Worm (Caenorhabditis elegans): ENCODE results near the gene oef-1.
A peak's percentile ranks its signal among the peaks of the same experiment; 100 is the strongest.

The oef-1 gene

ce11 chrIV:7573944-7574343, 25.7 kb downstream of the oef-1 start (continued):
- TF ChIP-seq ceh-90 (tag; optimal IDR thresholded peaks at IDR 0.05): peak; percentile 30
- TF ChIP-seq dpl-1 (GFP tag; optimal IDR thresholded peaks at IDR 0.05): peak in 2 of 3 experiments; percentile 48 to 53
- TF ChIP-seq snu-23 (GFP tag; optimal IDR thresholded peaks at IDR 0.05): peak; percentile 83
- no peak for TF ChIP-seq ceh-63 (GFP tag; optimal IDR thresholded peaks at IDR 0.05)
- TF ChIP-seq nhr-84 (tag; optimal IDR thresholded peaks at IDR 0.05): no peak
- no peak for TF ChIP-seq Y116A8C.19 (tag; optimal IDR thresholded peaks at IDR 0.05; ENCODE audit: borderline replicate concordance)
- peak; percentile 35 for TF ChIP-seq elt-2 (tag; optimal IDR thresholded peaks at IDR 0.05)
- TF ChIP-seq unc-130 (tag; optimal IDR thresholded peaks at IDR 0.05): peak; percentile 70
- TF ChIP-seq F16B12.6 (tag; optimal IDR thresholded peaks at IDR 0.05): peak; percentile 45
- TF ChIP-seq irx-1 (tag; optimal IDR thresholded peaks at IDR 0.05): peak; percentile 71
- peak; percentile 53 for TF ChIP-seq vab-15 (tag; optimal IDR thresholded peaks at IDR 0.05)
- peak; percentile 79 for TF ChIP-seq C16A3.4 (tag; optimal IDR thresholded peaks at IDR 0.05)
- no peak for TF ChIP-seq ama-1 (optimal IDR thresholded peaks at IDR 0.05)
- peak; percentile 1 for TF ChIP-seq lin-39 (tag; optimal IDR thresholded peaks at IDR 0.05)
- TF ChIP-seq tbx-2 (tag; optimal IDR thresholded peaks at IDR 0.05): peak; percentile 33
- TF ChIP-seq rnt-1 (tag; optimal IDR thresholded peaks at IDR 0.05): peak; percentile 65
- TF ChIP-seq pqm-1 (tag; optimal IDR thresholded peaks at IDR 0.05): no peak
- no peak for TF ChIP-seq ceh-88 (GFP tag; IDR thresholded peaks at IDR 0.05)
- TF ChIP-seq mdl-1 (tag; optimal IDR thresholded peaks at IDR 0.05): peak in 1 of 2 experiments; percentile 56
- TF ChIP-seq blmp-1 (tag; optimal IDR thresholded peaks at IDR 0.05): peak; percentile 55
- peak; percentile 23 for TF ChIP-seq sup-37 (GFP tag; optimal IDR thresholded peaks at IDR 0.05)
- no peak for TF ChIP-seq aha-1 (tag; optimal IDR thresholded peaks at IDR 0.05)
- no peak for TF ChIP-seq nhr-11 (tag; optimal IDR thresholded peaks at IDR 0.05)

ce11 chrIV:7575147-7575768, 27.0 kb downstream of the oef-1 start, which contains the start of gene cec-4:
Gene cec-4, plus strand, starts transcription at chrIV:7575718.
- TF ChIP-seq ceh-63 (GFP tag; optimal IDR thresholded peaks at IDR 0.05): peak; percentile 8
- TF ChIP-seq efl-1 (optimal IDR thresholded peaks at IDR 0.05): peak in 1 of 2 experiments; percentile 15
- no peak for TF ChIP-seq efl-1 (GFP tag; optimal IDR thresholded peaks at IDR 0.05 in 1 of 2)
- no peak for TF ChIP-seq ceh-90 (tag; optimal IDR thresholded peaks at IDR 0.05)

- TF ChIP-seq C16A3.4 (tag; optimal IDR thresholded peaks at IDR 0.05) (no peak), fkh-4 (tag; optimal IDR thresholded peaks at IDR 0.05; ENCODE audit: borderline replicate concordance) (no peak), grh-1 (GFP tag; IDR thresholded peaks at IDR 0.05) (no peak), lin-35 (GFP tag; optimal IDR thresholded peaks at IDR 0.05) (no peak), zag-1 (tag; optimal IDR thresholded peaks at IDR 0.05) (no peak), C34B4.2 (tag; optimal IDR thresholded peaks at IDR 0.05) (no peak), mep-1 (tag; optimal IDR thresholded peaks at IDR 0.05) (no peak)
Observed at ce11 chrIV:7578281-7578680, 30.1 kb downstream of the oef-1 start, which contains the start of gene F32E10.5. Gene F32E10.5, minus strand, starts transcription at chrIV:7578381.

- TF ChIP-seq elt-3 (tag; optimal IDR thresholded peaks at IDR 0.05) (peak in 1 of 6 experiments; percentile 21), C04F5.9 (tag; optimal IDR thresholded peaks at IDR 0.05) (no peak), jun-1 (tag; optimal IDR thresholded peaks at IDR 0.05) (no peak), hlh-17 (GFP tag; optimal IDR thresholded peaks at IDR 0.05; ENCODE audit: borderline replicate concordance) (no peak), nhr-28 (tag; optimal IDR thresholded peaks at IDR 0.05) (no peak), unc-62 (GFP tag; optimal IDR thresholded peaks at IDR 0.05) (no peak), nhr-76 (tag; optimal IDR thresholded peaks at IDR 0.05) (no peak), nhr-12 (tag; optimal IDR thresholded peaks at IDR 0.05) (no peak), unc-30 (tag; optimal IDR thresholded peaks at IDR 0.05) (no peak), rnt-1 (tag; optimal IDR thresholded peaks at IDR 0.05) (peak; percentile 42), pag-3 (tag; optimal IDR thresholded peaks at IDR 0.05; ENCODE audit: borderline replicate concordance, insufficient read depth) (no peak), C16A3.4 (tag; optimal IDR thresholded peaks at IDR 0.05) (peak; percentile 79), efl-1 (optimal IDR thresholded peaks at IDR 0.05) (peak; percentile 78 to 81), efl-1 (GFP tag; optimal IDR thresholded peaks at IDR 0.05 in 1 of 2) (peak; percentile 75 to 96), lin-15B (tag; optimal IDR thresholded peaks at IDR 0.05) (peak; percentile 81), mdl-1 (tag; optimal IDR thresholded peaks at IDR 0.05) (peak in 1 of 2 experiments; percentile 68), ceh-88 (GFP tag; IDR thresholded peaks at IDR 0.05) (no peak), nhr-84 (tag; optimal IDR thresholded peaks at IDR 0.05) (no peak), efl-3 (GFP tag; optimal IDR thresholded peaks at IDR 0.05) (no peak), lir-3 (tag; optimal IDR thresholded peaks at IDR 0.05; ENCODE audit: poor library complexity) (peak; percentile 23), ces-1 (GFP tag; optimal IDR thresholded peaks at IDR 0.05) (no peak), aly-2 (tag; optimal IDR thresholded peaks at IDR 0.05) (no peak), blmp-1 (tag; optimal IDR thresholded peaks at IDR 0.05) (peak; percentile 34)
Observed at ce11 chrIV:7580062-7580614, 31.9 kb downstream of the oef-1 start, which contains the start of the genes cec-5 and nol-10. Gene cec-5, minus strand, starts transcription at chrIV:7580112. Gene nol-10, plus strand, starts transcription at chrIV:7580597.
